Worm (Caenorhabditis elegans) whole organism, mixed stage, embryonic: ENCODE data around the gene fbxb-10.

Experiments used
- M03D4.4 ChIP-seq: sonication (generic microtip); optimal IDR thresholded peaks from 2 replicates; lab custom pipeline; 2017; ENCODE audit warnings: mild to moderate bottlenecking, missing genetic modification characterization, missing compliant biosample characterization
- mep-1 ChIP-seq: fragments of 150-350 bp; optimal IDR thresholded peaks from 2 replicates; lab custom pipeline; 2017; ENCODE audit warnings: missing biosample characterization, missing genetic modification reagents, missing genetic modification characterization, inconsistent platforms
- nhr-12 ChIP-seq: fragments of 150-350 bp; optimal IDR thresholded peaks from 2 replicates; lab custom pipeline; 2014; ENCODE audit warnings: missing biosample characterization, missing genetic modification characterization
- nhr-237 ChIP-seq: fragments of 150-350 bp; optimal IDR thresholded peaks from 2 replicates; lab custom pipeline; 2014; ENCODE audit warnings: missing biosample characterization, missing genetic modification characterization

DNA sequence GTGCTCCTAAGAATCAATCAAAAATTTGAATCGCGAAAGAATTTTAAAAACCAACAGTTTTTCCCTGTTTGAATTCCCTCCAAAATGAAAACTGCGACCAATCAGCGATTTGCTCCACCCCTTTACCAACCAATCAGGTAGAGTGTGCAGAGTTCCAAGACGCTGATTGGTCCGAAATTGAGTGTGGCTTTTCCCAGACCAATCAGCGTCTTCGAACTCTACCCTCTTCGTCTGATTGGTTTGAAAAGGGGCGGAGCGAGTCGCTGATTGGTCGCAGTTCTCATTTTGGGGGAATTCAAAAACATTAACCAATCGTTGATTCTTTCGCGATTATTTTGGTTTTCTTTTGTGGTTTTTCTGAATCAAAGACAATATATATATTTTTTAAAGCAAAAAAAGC is 26.4 kb upstream of the fbxb-10 start:
- TF ChIP-seq nhr-237 (tag; lab: Kevin White, UChicago) = no peak
- TF ChIP-seq mep-1 (tag; lab: Kevin White, UChicago) = no peak
- no peak for TF ChIP-seq nhr-12 (tag; lab: Kevin White, UChicago)
- no peak for TF ChIP-seq M03D4.4
